Worm (Caenorhabditis elegans) whole organism, L1 larva: ENCODE measurements around the gene F59E12.15.

ENCODE experiments used
- aha-1 ChIP-seq: fragments of 150-350 bp; optimal IDR thresholded peaks from 2 replicates; lab custom pipeline; 2014; ENCODE audit warnings: missing biosample characterization, missing genetic modification characterization
- lin-35 ChIP-seq, 2 experiments: fragments of 150-350 bp; optimal IDR thresholded peaks; 2 replicates each; lab custom pipeline; 2014; ENCODE audit warnings: missing biosample characterization in 2 of 2, missing genetic modification characterization in 2 of 2, missing genetic modification reagents in 2 of 2
- lir-3 ChIP-seq: sonication (generic microtip); optimal IDR thresholded peaks from 2 replicates; lab custom pipeline; 2016; ENCODE audit warnings: mild to moderate bottlenecking, missing genetic modification characterization, moderate library complexity, missing compliant biosample characterization; ENCODE audit not compliant: poor library complexity
- lsy-2 ChIP-seq, 2 experiments: fragments of 150-350 bp; optimal IDR thresholded peaks; 2 replicates each; lab custom pipeline; 2014; ENCODE audit warnings: missing biosample characterization in 2 of 2, missing genetic modification characterization in 2 of 2
- mdl-1 ChIP-seq, 2 experiments: fragments of 150-350 bp; optimal IDR thresholded peaks; 2 replicates each; lab custom pipeline; 2014 to 2017; ENCODE audit warnings: missing biosample characterization in 2 of 2, missing genetic modification characterization in 2 of 2, inconsistent platforms in 1 of 2
- nhr-237 ChIP-seq: fragments of 150-350 bp; optimal IDR thresholded peaks from 2 replicates; lab custom pipeline; 2014; ENCODE audit warnings: missing biosample characterization, missing genetic modification characterization
- zag-1 ChIP-seq: fragments of 150-350 bp; optimal IDR thresholded peaks from 2 replicates; lab custom pipeline; 2014; ENCODE audit warnings: missing biosample characterization, missing genetic modification characterization
- ztf-11 ChIP-seq, 2 experiments: sonication (generic microtip); optimal IDR thresholded peaks; 2 replicates each; lab custom pipeline; 2016 to 2017; ENCODE audit warnings: missing genetic modification characterization in 2 of 2, missing biosample characterization in 1 of 2, missing compliant biosample characterization in 1 of 2

- TF ChIP-seq mdl-1 (tag; optimal IDR thresholded peaks at IDR 0.05; lab: Kevin White, UChicago) (no peak), ztf-11 (tag; optimal IDR thresholded peaks at IDR 0.05; lab: Kevin White, UChicago) (no peak), aha-1 (tag; lab: Kevin White, UChicago) (no peak), zag-1 (no peak), nhr-237 (tag; lab: Kevin White, UChicago) (no peak), lir-3 (tag; lab: Kevin White, UChicago) (no peak), lin-35 (GFP tag; optimal IDR thresholded peaks at IDR 0.05; lab: Kevin White, UChicago) (no peak), lsy-2 (tag; optimal IDR thresholded peaks at IDR 0.05; lab: Kevin White, UChicago) (no peak)
These were observed 8.7 kb upstream of the F59E12.15 start, which contains the start of gene F59E12.8 for ce11 chrII:5636826-5637225.
